Worm (Caenorhabditis elegans) whole organism, young adult: ENCODE results near the gene F37C12.10.

Source experiments
- B0035.1 ChIP-seq: sonication (generic microtip); optimal IDR thresholded peaks from 2 replicates; lab custom pipeline; 2016; ENCODE audit warnings: missing genetic modification characterization, mild to moderate bottlenecking, missing compliant biosample characterization, missing genotype, missing genetic modification reagents
- B0336.3 ChIP-seq: fragments of 200-800 bp; sonication (Bioruptor generic); IDR thresholded peaks from 2 replicates; pipeline ENCODE4 v1.3.6; 2022; ENCODE audit warnings: missing genetic modification characterization, missing compliant biosample characterization
- D2030.7 ChIP-seq: fragments of 200-800 bp; sonication (Bioruptor generic); IDR thresholded peaks from 2 replicates; pipeline ENCODE4 v1.3.6; 2022; ENCODE audit warnings: missing genetic modification reagents, missing genetic modification characterization, missing compliant biosample characterization
- F33H1.4 ChIP-seq: fragments of 200-800 bp; sonication (Bioruptor generic); IDR thresholded peaks from 2 replicates; pipeline ENCODE4 v1.3.6; 2022; ENCODE audit warnings: missing genetic modification reagents, missing genetic modification characterization, missing compliant biosample characterization
- F39B2.1 ChIP-seq: fragments of 200-800 bp; sonication (Bioruptor generic); IDR thresholded peaks from 2 replicates; pipeline ENCODE4 v1.3.6; 2022; ENCODE audit warnings: missing genetic modification reagents, missing genetic modification characterization, missing compliant biosample characterization
- F49E8.2 ChIP-seq: sonication (generic microtip); optimal IDR thresholded peaks from 3 replicates; lab custom pipeline; 2017; ENCODE audit warnings: missing genetic modification characterization, mild to moderate bottlenecking, missing compliant biosample characterization, antibody characterized with exemption, moderate library complexity; ENCODE audit not compliant: insufficient read depth
- F52B5.7 ChIP-seq: sonication (generic microtip); optimal IDR thresholded peaks from 2 replicates; lab custom pipeline; 2016; ENCODE audit warnings: mild to moderate bottlenecking, missing genetic modification characterization, missing compliant biosample characterization
- K11D2.4 ChIP-seq: fragments of 200-800 bp; sonication (Bioruptor generic); IDR thresholded peaks from 2 replicates; pipeline ENCODE4 v1.3.6; 2022; ENCODE audit warnings: missing genetic modification reagents, missing genetic modification characterization, missing compliant biosample characterization
- K12H6.12 ChIP-seq: fragments of 200-800 bp; sonication (Bioruptor generic); optimal IDR thresholded peaks from 2 replicates; lab custom pipeline; 2018; ENCODE audit warnings: mild to moderate bottlenecking, missing genetic modification characterization, missing compliant biosample characterization
- Y67H2A.10 ChIP-seq: fragments of 200-800 bp; sonication (Bioruptor generic); conservative IDR thresholded peaks from 2 replicates; pipeline ENCODE4 v1.3.6; 2022; ENCODE audit warnings: missing genetic modification reagents, missing genetic modification characterization, missing compliant biosample characterization
- Y79H2A.3 ChIP-seq: fragments of 200-800 bp; sonication (Bioruptor generic); conservative IDR thresholded peaks from 2 replicates; pipeline ENCODE4 v1.3.6; 2022; ENCODE audit warnings: missing genetic modification reagents, missing genetic modification characterization, missing compliant biosample characterization
- aptf-3 ChIP-seq: fragments of 200-800 bp; sonication (Bioruptor generic); IDR thresholded peaks from 2 replicates; pipeline ENCODE4 v1.3.6; 2022; ENCODE audit warnings: missing genetic modification characterization, missing compliant biosample characterization
- attf-6 ChIP-seq: fragments of 200-800 bp; sonication (Bioruptor generic); IDR thresholded peaks from 2 replicates; pipeline ENCODE4 v1.3.6; 2022; ENCODE audit warnings: missing genetic modification reagents, missing genetic modification characterization, missing compliant biosample characterization
- cebp-1 ChIP-seq, 2 experiments: fragments of 200-800 bp in 1 of 2; sonication (Bioruptor generic) in 1 of 2; sonication (generic microtip) in 1 of 2; IDR thresholded peaks in 1 of 2; optimal IDR thresholded peaks in 1 of 2; 2 replicates each; pipeline versions ENCODE4 v1.3.6 to Lab custom; 2017 to 2022; ENCODE audit warnings: missing compliant biosample characterization in 2 of 2, missing genetic modification characterization in 2 of 2, mild to moderate bottlenecking in 1 of 2, missing genetic modification reagents in 1 of 2, moderate library complexity in 1 of 2
- ceh-100 ChIP-seq: fragments of 200-800 bp; sonication (Bioruptor generic); IDR thresholded peaks from 2 replicates; pipeline ENCODE4 v1.3.6; 2022; ENCODE audit warnings: missing genetic modification reagents, missing genetic modification characterization, missing compliant biosample characterization
- ceh-58 ChIP-seq: fragments of 200-800 bp; sonication (Bioruptor generic); IDR thresholded peaks from 2 replicates; pipeline ENCODE4 v1.3.6; 2022; ENCODE audit warnings: missing genetic modification characterization, missing compliant biosample characterization
- ceh-79 ChIP-seq: sonication (generic microtip); optimal IDR thresholded peaks from 2 replicates; lab custom pipeline; 2017; ENCODE audit warnings: mild to moderate bottlenecking, missing genetic modification characterization, missing compliant biosample characterization
- ceh-91 ChIP-seq: fragments of 200-800 bp; sonication (Bioruptor generic); IDR thresholded peaks from 2 replicates; pipeline ENCODE4 v1.3.6; 2022; ENCODE audit warnings: missing genetic modification reagents, missing genetic modification characterization, missing compliant biosample characterization
- chd-7 ChIP-seq: sonication (generic microtip); optimal IDR thresholded peaks from 2 replicates; lab custom pipeline; 2016; ENCODE audit warnings: mild to moderate bottlenecking, missing genetic modification characterization, moderate library complexity, missing compliant biosample characterization
- dox-1 ChIP-seq: fragments of 200-800 bp; sonication (Bioruptor generic); IDR thresholded peaks from 2 replicates; pipeline ENCODE4 v1.3.6; 2022; ENCODE audit warnings: missing genetic modification reagents, missing genetic modification characterization, missing compliant biosample characterization
- dpl-1 ChIP-seq: fragments of 150-350 bp; optimal IDR thresholded peaks from 2 replicates; lab custom pipeline; 2014; ENCODE audit warnings: missing biosample characterization, missing genetic modification reagents, missing genetic modification characterization
- efl-1 ChIP-seq: fragments of 150-350 bp; optimal IDR thresholded peaks from 2 replicates; lab custom pipeline; 2014; ENCODE audit warnings: missing biosample characterization, missing genetic modification reagents, missing genetic modification characterization
- egrh-3 ChIP-seq: fragments of 200-800 bp; sonication (Bioruptor generic); IDR thresholded peaks from 2 replicates; pipeline ENCODE4 v1.3.6; 2022; ENCODE audit warnings: missing genetic modification reagents, missing genetic modification characterization, missing compliant biosample characterization
- ets-4 ChIP-seq: fragments of 200-800 bp; sonication (Bioruptor generic); optimal IDR thresholded peaks from 2 replicates; lab custom pipeline; 2018; ENCODE audit warnings: mild to moderate bottlenecking, missing genetic modification characterization, missing compliant biosample characterization
- fkh-3 ChIP-seq: sonication (generic microtip); optimal IDR thresholded peaks from 2 replicates; lab custom pipeline; 2016; ENCODE audit warnings: mild to moderate bottlenecking, missing genetic modification characterization, missing compliant biosample characterization
- lag-1 ChIP-seq: fragments of 200-800 bp; sonication (Bioruptor generic); IDR thresholded peaks from 2 replicates; pipeline ENCODE4 v1.3.6; 2022; ENCODE audit warnings: missing genetic modification reagents, missing genetic modification characterization, missing compliant biosample characterization
- lin-26 ChIP-seq: fragments of 200-800 bp; sonication (Bioruptor generic); IDR thresholded peaks from 2 replicates; pipeline ENCODE4 v1.3.6; 2022; ENCODE audit warnings: missing genetic modification reagents, missing genetic modification characterization, missing compliant biosample characterization
- lin-54 ChIP-seq: fragments of 200-800 bp; sonication (Bioruptor generic); optimal IDR thresholded peaks from 2 replicates; lab custom pipeline; 2018; ENCODE audit warnings: mild to moderate bottlenecking, missing genetic modification characterization, missing compliant biosample characterization
- lir-1 ChIP-seq: fragments of 200-800 bp; sonication (Bioruptor generic); conservative IDR thresholded peaks from 2 replicates; pipeline ENCODE4 v1.3.6; 2022; ENCODE audit warnings: missing genetic modification reagents, missing genetic modification characterization, missing compliant biosample characterization
- lsl-1 ChIP-seq: fragments of 200-800 bp; sonication (Bioruptor generic); optimal IDR thresholded peaks from 2 replicates; lab custom pipeline; 2018; ENCODE audit warnings: mild to moderate bottlenecking, missing genetic modification characterization, moderate library complexity, missing compliant biosample characterization
- madf-6 ChIP-seq: fragments of 200-800 bp; sonication (Bioruptor generic); IDR thresholded peaks from 2 replicates; pipeline ENCODE4 v1.3.6; 2022; ENCODE audit warnings: missing genetic modification reagents, missing genetic modification characterization, missing compliant biosample characterization
- mxl-1 ChIP-seq: sonication (generic microtip); optimal IDR thresholded peaks from 2 replicates; lab custom pipeline; 2016; ENCODE audit warnings: missing genetic modification characterization, missing compliant biosample characterization
- nfyb-1 ChIP-seq: fragments of 200-800 bp; sonication (Bioruptor generic); IDR thresholded peaks from 2 replicates; pipeline ENCODE4 v1.3.6; 2022; ENCODE audit warnings: missing genetic modification reagents, missing genetic modification characterization, missing compliant biosample characterization
- nhr-120 ChIP-seq: fragments of 200-800 bp; sonication (Bioruptor generic); IDR thresholded peaks from 2 replicates; pipeline ENCODE4 v1.3.6; 2022; ENCODE audit warnings: missing genetic modification characterization, missing compliant biosample characterization
- nhr-179 ChIP-seq: sonication (generic microtip); optimal IDR thresholded peaks from 2 replicates; lab custom pipeline; 2016; ENCODE audit warnings: mild to moderate bottlenecking, missing genetic modification characterization, missing compliant biosample characterization
- nhr-90 ChIP-seq: sonication (generic microtip); optimal IDR thresholded peaks from 2 replicates; lab custom pipeline; 2016; ENCODE audit warnings: missing genotype, mild to moderate bottlenecking, missing genetic modification characterization, missing compliant biosample characterization
- pha-4 ChIP-seq: fragments of 150-350 bp; sonication (generic microtip); optimal IDR thresholded peaks from 2 replicates; lab custom pipeline; 2014; ENCODE audit warnings: missing biosample characterization, missing genetic modification reagents, missing genetic modification characterization
- sdz-38 ChIP-seq: sonication (generic microtip); optimal IDR thresholded peaks from 2 replicates; lab custom pipeline; 2016; ENCODE audit warnings: missing genotype, missing genetic modification characterization, missing compliant biosample characterization
- snpc-1.3 ChIP-seq: sonication (generic microtip); optimal IDR thresholded peaks from 2 replicates; lab custom pipeline; 2017; ENCODE audit warnings: missing genetic modification characterization, mild to moderate bottlenecking, missing compliant biosample characterization, antibody characterized with exemption, moderate library complexity, missing genotype, missing genetic modification reagents; ENCODE audit not compliant: insufficient read depth
- snpc-3.4 ChIP-seq: sonication (generic microtip); optimal IDR thresholded peaks from 2 replicates; lab custom pipeline; 2017; ENCODE audit warnings: missing genetic modification characterization, mild to moderate bottlenecking, missing compliant biosample characterization, antibody characterized with exemption, moderate library complexity, missing genotype, missing genetic modification reagents
- sptf-2 ChIP-seq: fragments of 200-800 bp; sonication (Bioruptor generic); optimal IDR thresholded peaks from 2 replicates; lab custom pipeline; 2018; ENCODE audit warnings: mild to moderate bottlenecking, missing genetic modification characterization, missing compliant biosample characterization
- unc-62 ChIP-seq: fragments of 150-350 bp; optimal IDR thresholded peaks from 2 replicates; lab custom pipeline; 2014; ENCODE audit warnings: missing biosample characterization, missing genetic modification reagents, missing genetic modification characterization
- ztf-18 ChIP-seq: sonication (generic microtip); optimal IDR thresholded peaks from 2 replicates; lab custom pipeline; 2016; ENCODE audit warnings: missing genotype, mild to moderate bottlenecking, missing genetic modification characterization, missing compliant biosample characterization
- ztf-25 ChIP-seq: fragments of 200-800 bp; sonication (Bioruptor generic); IDR thresholded peaks from 2 replicates; pipeline ENCODE4 v1.3.6; 2022; ENCODE audit warnings: missing genetic modification reagents, missing genetic modification characterization, missing compliant biosample characterization
- ztf-26 ChIP-seq: sonication (generic microtip); optimal IDR thresholded peaks from 2 replicates; lab custom pipeline; 2017; ENCODE audit warnings: missing genetic modification characterization, missing compliant biosample characterization
- ztf-3 ChIP-seq: fragments of 200-800 bp; sonication (Bioruptor generic); optimal IDR thresholded peaks from 2 replicates; lab custom pipeline; 2018; ENCODE audit warnings: mild to moderate bottlenecking, missing genetic modification characterization, missing compliant biosample characterization

The F37C12.10 gene

ce11 chrIII:7179538-7180301, 8.5 kb downstream of the F37C12.10 start, which contains the start of the genes rps-14 and rpl-36 (continued):
- TF ChIP-seq dpl-1 (no peak), attf-6 (GFP tag; lab: Robert Waterston, UW) (no peak), nhr-120 (GFP tag; lab: Robert Waterston, UW) (no peak), lir-1 (no peak; the same call in 1 of the 2 replicates), ceh-100 (GFP tag; lab: Robert Waterston, UW) (peak; percentile 61), ets-4 (no peak), unc-62 (no peak), B0035.1 (tag; lab: Kevin White, UChicago) (no peak), K11D2.4 (GFP tag; lab: Robert Waterston, UW) (0 out of 2 replicates have a peak, but pooled peaks have one; percentile 34), Y67H2A.10 (GFP tag; lab: Robert Waterston, UW) (peak; percentile 23; the same call in 1 of the 2 replicates), lsl-1 (GFP tag; lab: Kevin White, UChicago) (peak; percentile 13), ceh-91 (GFP tag; lab: Robert Waterston, UW) (peak; percentile 62; the same call in 1 of the 2 replicates), sptf-2 (no peak), aptf-3 (GFP tag; lab: Robert Waterston, UW) (no peak), ztf-18 (tag; lab: Kevin White, UChicago) (peak; percentile 1)

DNA sequence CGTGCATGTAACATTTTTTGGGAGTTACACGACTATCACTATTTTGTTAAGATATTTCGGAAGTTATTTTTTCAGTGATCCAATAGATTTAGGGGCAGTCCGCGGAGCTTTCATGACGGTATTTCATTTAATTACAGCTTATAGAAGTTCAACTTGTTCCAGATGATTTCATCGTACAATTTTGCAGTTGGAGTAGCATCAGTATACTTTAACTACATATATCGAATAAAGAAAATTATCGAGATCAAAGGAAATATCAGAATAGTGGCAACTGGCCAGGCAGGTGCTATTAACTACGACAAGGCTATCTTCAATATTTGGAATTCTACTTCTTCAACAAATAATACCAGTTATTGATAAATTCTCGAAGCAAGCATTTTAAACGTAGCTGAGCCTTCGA, 9.7 kb downstream of the F37C12.10 start:
- TF ChIP-seq pha-4 (no peak), F52B5.7 (tag; lab: Kevin White, UChicago) (peak; percentile 8), ztf-26 (tag; lab: Kevin White, UChicago) (no peak), madf-6 (peak; percentile 72), ztf-25 (no peak), D2030.7 (GFP tag; lab: Robert Waterston, UW) (0 out of 2 replicates have a peak, but pooled peaks have one; percentile 36), ceh-79 (tag; lab: Kevin White, UChicago) (no peak), ztf-3 (GFP tag; lab: Kevin White, UChicago) (no peak), K12H6.12 (tag; lab: Kevin White, UChicago) (no peak), egrh-3 (GFP tag; lab: Robert Waterston, UW) (no peak), lin-54 (GFP tag; lab: Kevin White, UChicago) (peak; percentile 57), F49E8.2 (tag; lab: Kevin White, UChicago) (peak; percentile 51), nhr-90 (no peak), lir-1 (no peak), sptf-2 (no peak), ceh-58 (GFP tag; lab: Robert Waterston, UW) (no peak), fkh-3 (no peak), F39B2.1 (GFP tag; lab: Robert Waterston, UW) (peak; percentile 59; the same call in 1 of the 2 replicates), lin-26 (GFP tag; lab: Robert Waterston, UW) (peak; percentile 78), snpc-3.4 (peak; percentile 3), F33H1.4 (GFP tag; lab: Robert Waterston, UW) (peak; percentile 49), cebp-1 (GFP tag; IDR thresholded peaks at IDR 0.05; lab: Robert Waterston, UW) (no peak), cebp-1 (tag; optimal IDR thresholded peaks at IDR 0.05; lab: Kevin White, UChicago) (peak; percentile 54), nfyb-1 (GFP tag; lab: Robert Waterston, UW) (peak; percentile 50; the same call in 1 of the 2 replicates), snpc-1.3 (peak; percentile 11), chd-7 (no peak), sdz-38 (tag; lab: Kevin White, UChicago) (no peak), lag-1 (GFP tag; lab: Robert Waterston, UW) (no peak), dox-1 (GFP tag; lab: Robert Waterston, UW) (no peak), Y79H2A.3 (no peak), B0336.3 (GFP tag; lab: Robert Waterston, UW) (peak; percentile 82), efl-1 (GFP tag; lab: Kevin White, UChicago) (no peak), attf-6 (GFP tag; lab: Robert Waterston, UW) (peak; percentile 56; the same call in 1 of the 2 replicates), mxl-1 (no peak), nhr-179 (tag; lab: Kevin White, UChicago) (no peak)
